Worm (Caenorhabditis elegans) whole organism, L2 larva: ENCODE results near the gene tbc-12.

Source experiments
- ama-1 ChIP-seq: fragments of 150-350 bp; optimal IDR thresholded peaks from 2 replicates; lab custom pipeline; 2018; ENCODE audit warnings: inconsistent platforms
- blmp-1 ChIP-seq: sonication (generic microtip); optimal IDR thresholded peaks from 2 replicates; lab custom pipeline; 2017; ENCODE audit warnings: missing genetic modification characterization, mild to moderate bottlenecking, missing compliant biosample characterization, antibody characterized with exemption, moderate library complexity; ENCODE audit not compliant: insufficient read depth
- elt-1 ChIP-seq: fragments of 150-350 bp; optimal IDR thresholded peaks from 2 replicates; lab custom pipeline; 2014; ENCODE audit warnings: missing biosample characterization, missing genetic modification characterization
- nhr-23 ChIP-seq: fragments of 150-350 bp; optimal IDR thresholded peaks from 2 replicates; lab custom pipeline; 2014; ENCODE audit warnings: missing biosample characterization, missing genetic modification reagents, missing genetic modification characterization
- skn-1 ChIP-seq: sonication (generic microtip); optimal IDR thresholded peaks from 2 replicates; lab custom pipeline; 2017; ENCODE audit warnings: missing biosample characterization, missing genetic modification characterization
- unc-62 ChIP-seq: fragments of 150-350 bp; optimal IDR thresholded peaks from 2 replicates; lab custom pipeline; 2014; ENCODE audit warnings: missing biosample characterization, missing genetic modification reagents, missing genetic modification characterization
- ztf-11 ChIP-seq: sonication (generic microtip); optimal IDR thresholded peaks from 2 replicates; lab custom pipeline; 2017; ENCODE audit warnings: missing biosample characterization, missing genetic modification characterization

ce11 chrX:2549322-2549721 lies 17.1 kb upstream of the tbc-12 start:
- no peak for TF ChIP-seq skn-1 (tag; lab: Kevin White, UChicago)
- no peak for TF ChIP-seq unc-62 (GFP tag; lab: Kevin White, UChicago)
- TF ChIP-seq nhr-23 (tag; lab: Kevin White, UChicago): no peak
- no peak for TF ChIP-seq blmp-1 (tag; lab: Kevin White, UChicago)
- no peak for TF ChIP-seq ztf-11 (tag; lab: Kevin White, UChicago)
- no peak for TF ChIP-seq elt-1 (tag; lab: Kevin White, UChicago)
- TF ChIP-seq ama-1 (lab: Kevin White, UChicago): no peak
